Worm (Caenorhabditis elegans) whole organism, young adult: ENCODE data around the gene F35H10.2.

Experiments used
- K11D2.4 ChIP-seq: fragments of 200-800 bp; sonication (Bioruptor generic); IDR thresholded peaks from 2 replicates; pipeline ENCODE4 v1.3.6; 2022; ENCODE audit warnings: missing genetic modification reagents, missing genetic modification characterization, missing compliant biosample characterization
- ZK185.1 ChIP-seq: sonication (generic microtip); optimal IDR thresholded peaks from 2 replicates; lab custom pipeline; 2016; ENCODE audit warnings: mild to moderate bottlenecking, missing genetic modification characterization, missing compliant biosample characterization; ENCODE audit not compliant: poor library complexity, severe bottlenecking
- ama-1 ChIP-seq, 3 experiments: fragments of 150-350 bp in 1 of 3; sonication (generic microtip) in 2 of 3; optimal IDR thresholded peaks; 2 replicates each; lab custom pipeline; 2014 to 2018; ENCODE audit warnings: missing biosample characterization in 2 of 3, missing genetic modification characterization in 2 of 3, missing genetic modification reagents in 2 of 3
- lag-1 ChIP-seq: fragments of 200-800 bp; sonication (Bioruptor generic); IDR thresholded peaks from 2 replicates; pipeline ENCODE4 v1.3.6; 2022; ENCODE audit warnings: missing genetic modification reagents, missing genetic modification characterization, missing compliant biosample characterization
- let-607 ChIP-seq, 2 experiments: fragments of 200-800 bp in 1 of 2; sonication (Bioruptor generic) in 1 of 2; sonication (generic microtip) in 1 of 2; optimal IDR thresholded peaks; 2 replicates each; lab custom pipeline; 2016 to 2018; ENCODE audit warnings: mild to moderate bottlenecking in 2 of 2, missing compliant biosample characterization in 2 of 2, missing genetic modification characterization in 2 of 2, moderate library complexity in 2 of 2, missing genotype in 1 of 2
- lin-35 ChIP-seq, 3 experiments: fragments of 150-350 bp in 2 of 3; sonication (generic microtip) in 1 of 3; optimal IDR thresholded peaks; 2 replicates each; lab custom pipeline; 2014 to 2018; ENCODE audit warnings: missing biosample characterization in 3 of 3, missing genetic modification characterization in 3 of 3, missing genetic modification reagents in 3 of 3
- pha-4 ChIP-seq: fragments of 150-350 bp; sonication (generic microtip); optimal IDR thresholded peaks from 2 replicates; lab custom pipeline; 2014; ENCODE audit warnings: missing biosample characterization, missing genetic modification reagents, missing genetic modification characterization

ce11 chrIV:8379278-8379677, 50.3 kb downstream of the F35H10.2 start, which contains the start of gene nap-1:
- no peak for TF ChIP-seq pha-4 (tag; lab: Kevin White, UChicago)
- TF ChIP-seq ZK185.1 (tag; lab: Kevin White, UChicago): no peak
- TF ChIP-seq let-607 (tag; optimal IDR thresholded peaks at IDR 0.05; lab: Kevin White, UChicago): no peak
- no peak for TF ChIP-seq ama-1 (optimal IDR thresholded peaks at IDR 0.05; lab: Kevin White, UChicago)
- no peak for TF ChIP-seq ama-1 (GFP tag; optimal IDR thresholded peaks at IDR 0.05; lab: Kevin White, UChicago)
- TF ChIP-seq K11D2.4 (GFP tag; lab: Robert Waterston, UW): no peak
- no peak for TF ChIP-seq lin-35 (GFP tag; optimal IDR thresholded peaks at IDR 0.05; lab: Kevin White, UChicago)
- TF ChIP-seq lag-1 (GFP tag; lab: Robert Waterston, UW): no peak
